Worm (Caenorhabditis elegans) whole organism, late embryonic: Measurements from ENCODE around the gene atf-6.

Source experiments
- F13H6.1 ChIP-seq: sonication (generic microtip); optimal IDR thresholded peaks from 2 replicates; lab custom pipeline; 2016; ENCODE audit warnings: missing genetic modification characterization, missing compliant biosample characterization
- K02D7.2 ChIP-seq: sonication (generic microtip); optimal IDR thresholded peaks from 2 replicates; lab custom pipeline; 2017; ENCODE audit warnings: mild to moderate bottlenecking, missing genetic modification characterization, missing compliant biosample characterization
- T23F11.4 ChIP-seq: fragments of 200-800 bp; sonication (Bioruptor generic); optimal IDR thresholded peaks from 2 replicates; lab custom pipeline; 2018; ENCODE audit warnings: mild to moderate bottlenecking, missing genetic modification characterization, missing compliant biosample characterization
- ahr-1 ChIP-seq: sonication (generic microtip); optimal IDR thresholded peaks from 2 replicates; lab custom pipeline; 2016; ENCODE audit warnings: missing genetic modification characterization, missing compliant biosample characterization
- ama-1 ChIP-seq: fragments of 150-350 bp; optimal IDR thresholded peaks from 2 replicates; lab custom pipeline; 2014
- ceh-14 ChIP-seq: sonication (generic microtip); optimal IDR thresholded peaks from 2 replicates; lab custom pipeline; 2016; ENCODE audit warnings: missing genotype, missing genetic modification characterization, missing compliant biosample characterization
- ceh-18 ChIP-seq: sonication (generic microtip); optimal IDR thresholded peaks from 2 replicates; lab custom pipeline; 2016; ENCODE audit warnings: missing genetic modification characterization, missing compliant biosample characterization
- ceh-2 ChIP-seq: sonication (generic microtip); optimal IDR thresholded peaks from 2 replicates; lab custom pipeline; 2016; ENCODE audit warnings: missing genotype, missing genetic modification characterization, missing compliant biosample characterization
- ceh-22 ChIP-seq: sonication (generic microtip); optimal IDR thresholded peaks from 2 replicates; lab custom pipeline; 2017; ENCODE audit warnings: missing biosample characterization, missing genetic modification characterization
- ceh-30 ChIP-seq: fragments of 150-350 bp; optimal IDR thresholded peaks from 2 replicates; lab custom pipeline; 2014; ENCODE audit warnings: missing biosample characterization, missing genetic modification characterization
- ceh-31 ChIP-seq: sonication (generic microtip); optimal IDR thresholded peaks from 2 replicates; lab custom pipeline; 2016; ENCODE audit warnings: missing genetic modification characterization, missing compliant biosample characterization
- ceh-48 ChIP-seq: sonication (generic microtip); optimal IDR thresholded peaks from 2 replicates; lab custom pipeline; 2016; ENCODE audit warnings: missing genetic modification characterization, inconsistent platforms, missing compliant biosample characterization
- dve-1 ChIP-seq: sonication (generic microtip); optimal IDR thresholded peaks from 2 replicates; lab custom pipeline; 2017; ENCODE audit warnings: antibody characterized with exemption, mild to moderate bottlenecking, missing genetic modification characterization, missing compliant biosample characterization
- elt-2 ChIP-seq: sonication (generic microtip); optimal IDR thresholded peaks from 2 replicates; lab custom pipeline; 2016; ENCODE audit warnings: missing genetic modification reagents, missing genetic modification characterization, missing compliant biosample characterization
- elt-4 ChIP-seq: sonication (generic microtip); optimal IDR thresholded peaks from 2 replicates; lab custom pipeline; 2016; ENCODE audit warnings: missing genetic modification characterization, missing compliant biosample characterization
- ets-4 ChIP-seq: sonication (generic microtip); optimal IDR thresholded peaks from 2 replicates; lab custom pipeline; 2016; ENCODE audit warnings: missing genetic modification characterization, missing compliant biosample characterization
- fax-1 ChIP-seq: sonication (generic microtip); optimal IDR thresholded peaks from 2 replicates; lab custom pipeline; 2016; ENCODE audit warnings: missing genotype, missing genetic modification characterization, missing compliant biosample characterization
- fkh-10 ChIP-seq: fragments of 150-350 bp; optimal IDR thresholded peaks from 2 replicates; lab custom pipeline; 2014; ENCODE audit warnings: missing biosample characterization, missing genetic modification reagents, missing genetic modification characterization
- hlh-15 ChIP-seq: sonication (generic microtip); optimal IDR thresholded peaks from 2 replicates; lab custom pipeline; 2016; ENCODE audit warnings: missing genetic modification characterization, missing compliant biosample characterization
- hlh-30 ChIP-seq: sonication (generic microtip); optimal IDR thresholded peaks from 2 replicates; lab custom pipeline; 2017; ENCODE audit warnings: antibody characterized with exemption, missing genetic modification characterization, missing compliant biosample characterization; ENCODE audit not compliant: insufficient read depth
- hlh-8 ChIP-seq: sonication (generic microtip); optimal IDR thresholded peaks from 2 replicates; lab custom pipeline; 2016; ENCODE audit warnings: missing genotype, missing genetic modification characterization, missing compliant biosample characterization
- lim-6 ChIP-seq: sonication (generic microtip); optimal IDR thresholded peaks from 2 replicates; lab custom pipeline; 2016; ENCODE audit warnings: missing genetic modification characterization, missing compliant biosample characterization
- madf-2 ChIP-seq: sonication (generic microtip); optimal IDR thresholded peaks from 2 replicates; lab custom pipeline; 2017; ENCODE audit warnings: missing genetic modification characterization, missing compliant biosample characterization
- nfya-1 ChIP-seq: sonication (generic microtip); optimal IDR thresholded peaks from 2 replicates; lab custom pipeline; 2017; ENCODE audit warnings: missing genetic modification characterization, mild to moderate bottlenecking, missing compliant biosample characterization, antibody characterized with exemption, moderate library complexity
- nhr-11 ChIP-seq: fragments of 150-350 bp; optimal IDR thresholded peaks from 2 replicates; lab custom pipeline; 2014; ENCODE audit warnings: missing biosample characterization, missing genetic modification characterization
- npax-4 ChIP-seq: sonication (generic microtip); optimal IDR thresholded peaks from 2 replicates; lab custom pipeline; 2016; ENCODE audit warnings: missing genetic modification characterization, missing compliant biosample characterization
- odd-2 ChIP-seq: sonication (generic microtip); optimal IDR thresholded peaks from 2 replicates; lab custom pipeline; 2017; ENCODE audit warnings: antibody characterized with exemption, mild to moderate bottlenecking, missing genetic modification characterization, missing compliant biosample characterization
- pag-3 ChIP-seq: sonication (generic microtip); optimal IDR thresholded peaks from 2 replicates; lab custom pipeline; 2016; ENCODE audit warnings: missing compliant biosample characterization, missing genetic modification characterization, borderline replicate concordance
- pat-9 ChIP-seq: fragments of 200-800 bp; sonication (Bioruptor generic); optimal IDR thresholded peaks from 2 replicates; lab custom pipeline; 2018; ENCODE audit warnings: mild to moderate bottlenecking, missing genetic modification characterization, moderate library complexity, missing compliant biosample characterization
- pha-2 ChIP-seq: sonication (generic microtip); optimal IDR thresholded peaks from 2 replicates; lab custom pipeline; 2017; ENCODE audit warnings: mild to moderate bottlenecking, missing genetic modification characterization, missing compliant biosample characterization
- pqm-1 ChIP-seq: sonication (generic microtip); optimal IDR thresholded peaks from 2 replicates; lab custom pipeline; 2016; ENCODE audit warnings: missing genetic modification characterization, missing compliant biosample characterization
- pros-1 ChIP-seq: fragments of 150-350 bp; optimal IDR thresholded peaks from 2 replicates; lab custom pipeline; 2014; ENCODE audit warnings: missing biosample characterization, missing genetic modification reagents, missing genetic modification characterization
- rnt-1 ChIP-seq: sonication (generic microtip); optimal IDR thresholded peaks from 2 replicates; lab custom pipeline; 2016; ENCODE audit warnings: missing genetic modification characterization, missing compliant biosample characterization
- sox-4 ChIP-seq: sonication (generic microtip); optimal IDR thresholded peaks from 2 replicates; lab custom pipeline; 2017; ENCODE audit warnings: mild to moderate bottlenecking, missing genetic modification characterization, inconsistent platforms, missing compliant biosample characterization
- tbx-7 ChIP-seq: sonication (generic microtip); optimal IDR thresholded peaks from 2 replicates; lab custom pipeline; 2016; ENCODE audit warnings: missing genotype, missing genetic modification characterization, missing compliant biosample characterization
- ttx-3 ChIP-seq: sonication (generic microtip); optimal IDR thresholded peaks from 2 replicates; lab custom pipeline; 2016; ENCODE audit warnings: missing genetic modification reagents, missing genetic modification characterization, missing compliant biosample characterization
- unc-42 ChIP-seq: sonication (generic microtip); optimal IDR thresholded peaks from 2 replicates; lab custom pipeline; 2016; ENCODE audit warnings: missing genotype, missing genetic modification characterization, missing compliant biosample characterization
- unc-86 ChIP-seq: sonication (generic microtip); optimal IDR thresholded peaks from 2 replicates; lab custom pipeline; 2016; ENCODE audit warnings: missing genetic modification characterization, missing compliant biosample characterization
- zip-5 ChIP-seq: sonication (generic microtip); optimal IDR thresholded peaks from 2 replicates; lab custom pipeline; 2016; ENCODE audit warnings: missing genetic modification characterization, missing compliant biosample characterization
- ztf-16 ChIP-seq: sonication (generic microtip); optimal IDR thresholded peaks from 2 replicates; lab custom pipeline; 2017; ENCODE audit warnings: missing genetic modification characterization, missing compliant biosample characterization

Gene atf-6

DNA sequence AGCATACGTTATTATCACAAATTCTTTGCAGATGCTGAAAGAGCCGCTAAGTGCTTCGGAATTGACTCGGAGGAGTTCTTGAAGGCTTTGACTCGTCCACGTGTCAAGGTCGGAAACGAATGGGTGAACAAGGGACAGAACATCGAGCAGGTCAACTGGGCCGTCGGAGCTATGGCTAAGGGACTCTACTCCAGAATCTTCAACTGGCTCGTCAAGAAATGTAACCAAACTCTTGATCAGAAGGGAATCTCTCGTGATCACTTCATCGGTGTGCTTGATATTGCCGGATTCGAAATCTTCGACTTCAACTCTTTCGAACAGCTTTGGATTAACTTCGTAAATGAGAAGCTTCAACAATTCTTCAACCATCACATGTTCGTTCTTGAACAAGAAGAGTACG, 10.9 kb upstream of the atf-6 start:
- TF ChIP-seq ets-4 = no peak
- no peak for TF ChIP-seq ceh-30 (tag; lab: Kevin White, UChicago)

DNA sequence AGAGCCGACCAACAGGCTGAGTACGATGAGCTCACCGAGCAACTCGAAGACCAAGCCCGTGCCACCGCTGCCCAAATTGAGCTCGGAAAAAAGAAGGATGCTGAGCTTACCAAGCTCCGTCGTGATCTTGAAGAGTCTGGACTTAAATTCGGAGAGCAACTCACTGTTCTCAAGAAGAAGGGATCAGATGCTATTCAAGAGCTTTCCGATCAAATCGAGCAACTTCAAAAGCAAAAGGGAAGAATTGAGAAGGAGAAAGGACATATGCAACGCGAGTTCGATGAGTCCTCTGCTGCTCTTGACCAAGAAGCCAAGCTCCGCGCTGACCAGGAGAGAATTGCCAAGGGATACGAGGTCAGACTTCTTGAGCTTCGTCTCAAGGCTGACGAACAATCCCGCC, 8.5 kb upstream of the atf-6 start:
- no peak for TF ChIP-seq fkh-10 (GFP tag; lab: Kevin White, UChicago)
- TF ChIP-seq tbx-7 (tag; lab: Kevin White, UChicago) = no peak
- TF ChIP-seq ztf-16 (tag; lab: Kevin White, UChicago) = no peak
- TF ChIP-seq ama-1 (lab: Kevin White, UChicago) = no peak
- TF ChIP-seq ceh-31 (tag; lab: Kevin White, UChicago) = no peak
- no peak for TF ChIP-seq nfya-1 (tag; lab: Kevin White, UChicago)
- no peak for TF ChIP-seq npax-4
- no peak for TF ChIP-seq pag-3 (tag; lab: Kevin White, UChicago)
- TF ChIP-seq pros-1 (tag; lab: Kevin White, UChicago) = no peak
- no peak for TF ChIP-seq pqm-1 (tag; lab: Kevin White, UChicago)
- no peak for TF ChIP-seq unc-86 (tag; lab: Kevin White, UChicago)

DNA sequence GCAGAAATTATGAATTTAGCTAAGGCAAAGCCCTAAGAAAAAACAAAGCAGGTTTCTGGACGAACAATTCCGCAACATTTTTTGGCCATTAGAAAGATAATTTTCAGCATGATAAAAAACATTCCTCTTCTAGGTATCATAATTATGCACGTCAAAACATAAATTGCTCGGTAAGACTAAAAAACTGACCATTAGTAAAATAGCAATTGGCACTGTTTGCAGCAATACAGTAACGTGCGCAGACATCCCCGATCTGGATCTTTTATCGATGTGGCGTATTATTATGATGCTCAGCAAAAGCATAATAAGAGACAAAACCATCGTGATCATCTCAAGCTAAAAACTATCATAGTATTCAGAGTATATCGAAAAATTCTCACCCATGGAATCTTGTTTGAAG, 4.3 kb upstream of the atf-6 start:
- TF ChIP-seq nhr-11 (tag; lab: Kevin White, UChicago) (no peak), ceh-2 (tag; lab: Kevin White, UChicago) (no peak), tbx-7 (tag; lab: Kevin White, UChicago) (no peak), ceh-14 (tag; lab: Kevin White, UChicago) (no peak), ahr-1 (tag; lab: Kevin White, UChicago) (no peak)
- TF ChIP-seq, all 69 proteins: peak for 0

ce11 chrX:12477341-12477740, 3.4 kb upstream of the atf-6 start, which contains the start of gene F45E6.1:
F45E6.1 (minus strand) TSS chrX:12477441.
- TF ChIP-seq lim-6 (tag; lab: Kevin White, UChicago) (no peak), elt-2 (tag; lab: Kevin White, UChicago) (no peak), elt-4 (tag; lab: Kevin White, UChicago) (no peak), hlh-30 (tag; lab: Kevin White, UChicago) (no peak), K02D7.2 (tag; lab: Kevin White, UChicago) (no peak), ttx-3 (tag; lab: Kevin White, UChicago) (no peak), sox-4 (tag; lab: Kevin White, UChicago) (no peak)

ce11 chrX:12478465-12478864, 2.3 kb upstream of the atf-6 start:
- no peak for TF ChIP-seq ceh-22 (tag; lab: Kevin White, UChicago)
- TF ChIP-seq dve-1 = no peak
- no peak for TF ChIP-seq pat-9

DNA sequence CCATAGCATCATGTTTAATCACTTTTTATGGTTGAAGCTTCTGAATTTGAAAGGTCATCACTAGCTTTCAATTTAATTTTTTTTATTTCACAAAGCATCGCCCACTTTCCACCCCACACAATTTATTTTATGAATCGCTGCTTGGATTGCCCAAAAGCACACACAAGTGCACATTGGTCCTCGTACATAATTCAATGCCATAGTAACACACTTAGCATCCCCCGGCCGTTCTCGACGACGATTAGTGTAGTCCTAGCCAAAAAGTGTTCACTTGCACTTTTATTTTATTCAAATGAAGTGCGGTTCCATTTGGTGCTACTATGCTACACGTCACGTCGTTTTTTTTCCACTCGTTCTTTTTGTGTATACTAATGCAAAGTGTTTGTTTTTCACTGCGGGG, 1.7 kb upstream of the atf-6 start:
- TF ChIP-seq hlh-8 (tag; lab: Kevin White, UChicago) (no peak), ceh-14 (tag; lab: Kevin White, UChicago) (no peak), F13H6.1 (tag; lab: Kevin White, UChicago) (no peak), unc-42 (tag; lab: Kevin White, UChicago) (peak; percentile 91)

- TF ChIP-seq ceh-22 (tag; lab: Kevin White, UChicago) (no peak), pha-2 (no peak), hlh-8 (tag; lab: Kevin White, UChicago) (no peak), T23F11.4 (GFP tag; lab: Kevin White, UChicago) (no peak), madf-2 (no peak), ceh-18 (tag; lab: Kevin White, UChicago) (no peak), pat-9 (no peak), unc-86 (tag; lab: Kevin White, UChicago) (no peak), ceh-48 (tag; lab: Kevin White, UChicago) (no peak), zip-5 (tag; lab: Kevin White, UChicago) (no peak), elt-4 (tag; lab: Kevin White, UChicago) (no peak), rnt-1 (tag; lab: Kevin White, UChicago) (no peak), ceh-30 (tag; lab: Kevin White, UChicago) (no peak), fax-1 (tag; lab: Kevin White, UChicago) (no peak), hlh-15 (tag; lab: Kevin White, UChicago) (no peak), unc-42 (tag; lab: Kevin White, UChicago) (no peak), odd-2 (tag; lab: Kevin White, UChicago) (no peak)
Measured at ce11 chrX:12484078-12484477, 3.3 kb downstream of the atf-6 start.
